Fruit fly (Drosophila melanogaster) S2 (cell line): ENCODE results near the gene CG33723.

Source experiments
- CG8478 ChIP-seq: fragments of >200 bp; optimal IDR thresholded peaks from 2 replicates; lab custom pipeline; 2018
- CTCF ChIP-seq, 2 experiments: fragments of >200 bp; optimal IDR thresholded peaks; 2 replicates each; lab custom pipeline; 2018

CG33723 gene

DNA sequence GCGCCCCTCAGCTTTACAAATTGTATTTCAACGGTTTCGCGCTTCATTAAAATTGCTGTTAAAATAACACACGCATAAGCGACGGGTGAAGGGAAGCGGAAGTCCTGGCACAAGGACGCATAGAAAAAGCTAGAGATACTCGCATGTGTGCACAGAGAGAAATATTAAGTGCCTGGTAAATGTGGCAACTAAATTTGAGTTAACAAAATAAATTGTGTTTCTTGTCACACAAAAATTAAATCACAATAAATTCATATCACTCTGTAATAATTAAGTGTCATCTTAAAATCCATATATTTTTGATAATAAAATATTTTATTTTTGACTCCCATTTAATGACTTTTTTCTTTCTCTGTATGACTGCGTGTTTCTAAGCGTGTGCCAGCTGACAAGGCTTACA is 40.4 kb downstream of the CG33723 start:
- TF ChIP-seq CTCF (optimal IDR thresholded peaks at IDR 0.05; lab: Kevin White, UChicago) (no peak), CG8478 (lab: Kevin White, UChicago) (no peak)

DNA sequence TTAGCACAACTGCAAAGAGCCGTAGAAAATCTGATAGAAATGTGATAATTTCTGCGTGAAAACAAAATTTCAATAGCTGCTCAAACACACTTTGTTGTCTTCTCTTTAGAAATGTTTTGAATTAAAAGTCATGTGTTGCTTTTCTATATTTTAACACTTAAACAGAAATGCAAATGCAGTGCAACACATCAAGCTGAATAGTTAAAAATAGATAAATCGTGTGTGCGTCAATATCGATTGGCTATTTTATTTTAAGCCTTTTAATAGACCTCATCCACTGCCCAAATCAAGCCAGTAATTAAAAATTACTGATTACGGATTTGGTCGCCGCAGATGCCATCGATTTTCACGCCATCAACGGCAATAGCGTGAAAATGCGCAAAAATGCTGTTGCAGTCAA is 42.7 kb downstream of the CG33723 start, which contains the start of gene CG4438:
Gene CG4438, minus strand, starts transcription at position 101 of the 400 bp plus-strand sequence.
- no peak for TF ChIP-seq CG8478 (lab: Kevin White, UChicago)
- no peak for TF ChIP-seq CTCF (optimal IDR thresholded peaks at IDR 0.05; lab: Kevin White, UChicago)

DNA sequence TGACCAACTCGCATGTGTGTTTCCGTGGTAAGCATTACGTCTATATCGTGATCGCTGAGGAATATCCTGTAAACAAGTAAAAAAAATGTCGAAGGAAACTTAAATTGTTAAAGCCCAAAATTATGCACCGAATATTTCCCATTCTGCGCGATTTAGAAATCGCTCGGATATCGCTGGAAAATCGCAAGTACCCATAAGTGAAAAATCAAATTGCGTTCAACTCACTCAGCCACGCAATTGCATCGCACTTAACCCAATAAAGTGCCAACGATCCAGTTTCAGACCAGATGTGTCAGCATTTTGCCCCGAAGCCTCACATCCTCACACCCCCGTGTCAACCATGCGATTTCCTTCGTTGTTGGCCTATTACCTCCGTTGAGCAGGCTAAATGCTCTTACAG is 44.1 kb downstream of the CG33723 start:
- TF ChIP-seq CTCF (optimal IDR thresholded peaks at IDR 0.05; lab: Kevin White, UChicago) (no peak), CG8478 (lab: Kevin White, UChicago) (no peak)
